Comparison of ENCODE assay signal across 1 fruit fly cellular context in the genomic region with DNA sequence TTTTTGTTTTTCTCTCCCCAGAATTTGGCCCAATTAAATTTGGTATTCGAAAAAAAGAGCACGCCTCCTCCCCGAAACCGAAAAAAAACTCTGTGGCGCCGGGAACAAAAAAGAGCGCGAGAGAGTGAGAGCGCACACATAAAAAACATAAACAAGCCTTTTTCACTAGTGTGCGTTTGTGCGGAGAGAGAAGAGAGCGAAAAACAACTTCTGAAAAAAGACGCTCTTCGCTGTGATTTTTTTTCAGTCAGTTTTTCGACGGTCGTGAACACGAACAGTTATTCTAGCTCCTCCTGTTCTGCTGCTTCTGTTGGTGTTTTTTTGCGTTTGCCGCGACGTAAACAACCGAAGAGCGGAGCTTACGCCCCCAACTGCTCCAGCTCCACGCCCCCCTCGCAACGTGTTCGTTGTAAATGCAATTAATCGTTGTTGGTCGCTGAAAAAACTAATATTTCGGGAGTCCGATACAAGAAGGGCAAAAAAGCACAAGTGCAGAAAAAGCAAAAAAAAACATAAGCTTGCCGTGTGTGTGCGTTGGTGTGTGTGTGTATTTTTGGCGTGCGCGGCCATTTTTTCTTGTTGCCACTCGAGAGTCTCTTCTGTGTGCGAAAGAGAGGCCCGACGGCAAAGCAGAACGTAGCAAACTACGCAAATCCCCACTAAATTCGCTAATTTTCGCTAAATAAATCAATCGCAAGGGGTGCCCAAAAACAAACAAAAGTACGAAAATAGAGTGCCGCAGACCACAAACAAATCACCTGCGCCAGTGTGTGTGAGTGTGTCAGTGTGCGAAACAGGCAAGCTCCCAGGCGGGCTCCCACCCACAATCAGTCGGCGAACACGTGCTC.
TF ChIP-seq lines count a peak whose summit lies in the region.

Gene sqz, plus strand, starts transcription at position 240 of the 848 bp plus-strand sequence.

TF ChIP-seq in whole organism, embryonic, 481 proteins besides CTCF, POLR2A, EP300 and RAD21 (continued from another document and continues in another):
- no peak for TF ChIP-seq CG8388 (GFP tag; optimal IDR thresholded peaks at IDR 0.05; lab: Kevin White, UChicago)
- TF ChIP-seq CG12236 (GFP tag; optimal IDR thresholded peaks at IDR 0.05; lab: Kevin White, UChicago): no peak
- TF ChIP-seq CG3065 (GFP tag; optimal IDR thresholded peaks at IDR 0.05; lab: Kevin White, UChicago): no peak
- TF ChIP-seq nerfin-1 (tag; optimal IDR thresholded peaks at IDR 0.05; lab: Kevin White, UChicago): no peak
- TF ChIP-seq dysf (GFP tag; IDR thresholded peaks at IDR 0.05; lab: Robert Waterston, UW): no peak
- TF ChIP-seq CG10565 (GFP tag; optimal IDR thresholded peaks at IDR 0.05; lab: Kevin White, UChicago): no peak
- no peak for TF ChIP-seq toy (GFP tag; IDR thresholded peaks at IDR 0.05; lab: Robert Waterston, UW)
- TF ChIP-seq Fer3 (tag; optimal IDR thresholded peaks at IDR 0.05; lab: Kevin White, UChicago): no peak
- TF ChIP-seq amos (GFP tag; IDR thresholded peaks at IDR 0.05; lab: Robert Waterston, UW; ENCODE audit: partially characterized antibody): peak; percentile 25; the same call in 1 of the 2 replicates
- peak; percentile 88 for TF ChIP-seq sens (GFP tag; lab: Kevin White, UChicago)
- no peak for TF ChIP-seq danr (GFP tag; IDR thresholded peaks at IDR 0.05; lab: Robert Waterston, UW)
- TF ChIP-seq CG1024 (GFP tag; IDR thresholded peaks at IDR 0.05; lab: Robert Waterston, UW): no peak
- TF ChIP-seq MTF-1 (GFP tag; optimal IDR thresholded peaks at IDR 0.05; lab: Kevin White, UChicago; ENCODE audit: borderline replicate concordance): peak; percentile 29
- no peak for TF ChIP-seq NC2β (GFP tag; optimal IDR thresholded peaks at IDR 0.05; lab: Kevin White, UChicago)
- TF ChIP-seq CG9609 (GFP tag; optimal IDR thresholded peaks at IDR 0.05; lab: Kevin White, UChicago): no peak
- peak; percentile 7 for TF ChIP-seq CG12219 (GFP tag; optimal IDR thresholded peaks at IDR 0.05; lab: Kevin White, UChicago)
- no peak for TF ChIP-seq dan (GFP tag; IDR thresholded peaks at IDR 0.05; lab: Robert Waterston, UW)
- TF ChIP-seq CG34224 (GFP tag; IDR thresholded peaks at IDR 0.05; lab: Robert Waterston, UW; ENCODE audit: partially characterized antibody): peak; percentile 73
- no peak for TF ChIP-seq CoRest (tag; optimal IDR thresholded peaks at IDR 0.05; lab: Kevin White, UChicago)
- TF ChIP-seq bowl (GFP tag; IDR thresholded peaks at IDR 0.05; lab: Robert Waterston, UW): no peak
- TF ChIP-seq gsb (GFP tag; IDR thresholded peaks at IDR 0.05; lab: Robert Waterston, UW): no peak
- TF ChIP-seq CG15479 (GFP tag; optimal IDR thresholded peaks at IDR 0.05; lab: Kevin White, UChicago): no peak
- no peak for TF ChIP-seq CG13624 (GFP tag; optimal IDR thresholded peaks at IDR 0.05; lab: Kevin White, UChicago)
- no peak for TF ChIP-seq D (optimal IDR thresholded peaks at IDR 0.05; lab: Kevin White, UChicago)
- peak; percentile 4 for TF ChIP-seq D (GFP tag; optimal IDR thresholded peaks at IDR 0.05; lab: Kevin White, UChicago)
- TF ChIP-seq CG4617 (GFP tag; optimal IDR thresholded peaks at IDR 0.05; lab: Kevin White, UChicago; ENCODE audit: borderline replicate concordance): no peak
- no peak for TF ChIP-seq pan (optimal IDR thresholded peaks at IDR 0.05; lab: Kevin White, UChicago)
- TF ChIP-seq pan (GFP tag; optimal IDR thresholded peaks at IDR 0.05 in 1 of 2, IDR thresholded peaks at IDR 0.05 in 1 of 2): no peak
- TF ChIP-seq grn (GFP tag; optimal IDR thresholded peaks at IDR 0.05; lab: Kevin White, UChicago): no peak
- no peak for TF ChIP-seq Hey (tag; optimal IDR thresholded peaks at IDR 0.05; lab: Kevin White, UChicago)
- no peak for TF ChIP-seq CG17186 (GFP tag; optimal IDR thresholded peaks at IDR 0.05; lab: Kevin White, UChicago)
- TF ChIP-seq lilli (GFP tag; optimal IDR thresholded peaks at IDR 0.05; lab: Kevin White, UChicago): no peak
- TF ChIP-seq unpg (GFP tag; optimal IDR thresholded peaks at IDR 0.05; lab: Kevin White, UChicago): no peak
- TF ChIP-seq CG14014 (GFP tag; IDR thresholded peaks at IDR 0.05; lab: Robert Waterston, UW): peak; percentile 5; the same call in 1 of the 2 replicates
- TF ChIP-seq fru (optimal IDR thresholded peaks at IDR 0.05; lab: Kevin White, UChicago): no peak
- TF ChIP-seq croc (GFP tag; conservative IDR thresholded peaks at IDR 0.05; lab: Robert Waterston, UW): no peak
- no peak for TF ChIP-seq Bdp1 (GFP tag; optimal IDR thresholded peaks at IDR 0.05; lab: Kevin White, UChicago)
- TF ChIP-seq CG17328 (GFP tag; IDR thresholded peaks at IDR 0.05; lab: Robert Waterston, UW): 0 out of 2 replicates have a peak, but pooled peaks have one; percentile 31
- no peak for TF ChIP-seq pho (GFP tag; optimal IDR thresholded peaks at IDR 0.05; lab: Kevin White, UChicago)
- no peak for TF ChIP-seq shn (GFP tag; optimal IDR thresholded peaks at IDR 0.05; lab: Kevin White, UChicago)
- TF ChIP-seq ci (GFP tag; IDR thresholded peaks at IDR 0.05; lab: Robert Waterston, UW): peak; percentile 84
- no peak for TF ChIP-seq Elba2 (GFP tag; optimal IDR thresholded peaks at IDR 0.05; lab: Kevin White, UChicago)
- TF ChIP-seq maf-S (GFP tag; optimal IDR thresholded peaks at IDR 0.05; lab: Kevin White, UChicago): no peak
- TF ChIP-seq Blimp-1 (GFP tag; optimal IDR thresholded peaks at IDR 0.05; lab: Kevin White, UChicago): no peak
- TF ChIP-seq peb (GFP tag; IDR thresholded peaks at IDR 0.05; lab: Robert Waterston, UW): no peak
- 0 out of 3 replicates have a peak, but pooled peaks have one; percentile 21 for TF ChIP-seq CG2199 (GFP tag; IDR thresholded peaks at IDR 0.05; lab: Robert Waterston, UW)
- no peak for TF ChIP-seq ap (GFP tag; IDR thresholded peaks at IDR 0.05; lab: Robert Waterston, UW)
- TF ChIP-seq CG6791 (GFP tag; IDR thresholded peaks at IDR 0.05; lab: Robert Waterston, UW; ENCODE audit: partially characterized antibody): no peak
- TF ChIP-seq Atf6 (GFP tag; IDR thresholded peaks at IDR 0.05; lab: Robert Waterston, UW): peak; percentile 65
- no peak for TF ChIP-seq ac (GFP tag; optimal IDR thresholded peaks at IDR 0.05; lab: Kevin White, UChicago)
- no peak for TF ChIP-seq CG11504 (tag; optimal IDR thresholded peaks at IDR 0.05; lab: Kevin White, UChicago)
- TF ChIP-seq cwo (GFP tag; optimal IDR thresholded peaks at IDR 0.05; lab: Kevin White, UChicago): no peak
- no peak for TF ChIP-seq fu2 (GFP tag; optimal IDR thresholded peaks at IDR 0.05; lab: Kevin White, UChicago)
- no peak for TF ChIP-seq h (optimal IDR thresholded peaks at IDR 0.05; lab: Kevin White, UChicago)
- no peak for TF ChIP-seq br (optimal IDR thresholded peaks at IDR 0.05; lab: Kevin White, UChicago)
- peak; percentile 69 for TF ChIP-seq lbe (GFP tag; optimal IDR thresholded peaks at IDR 0.05; lab: Kevin White, UChicago)
- 0 out of 2 replicates have a peak, but pooled peaks have one; percentile 24 for TF ChIP-seq slbo (GFP tag; IDR thresholded peaks at IDR 0.05; lab: Robert Waterston, UW)
- no peak for TF ChIP-seq Six4 (GFP tag; optimal IDR thresholded peaks at IDR 0.05; lab: Kevin White, UChicago)
- no peak for TF ChIP-seq Rfx (GFP tag; IDR thresholded peaks at IDR 0.05; lab: Robert Waterston, UW)
- no peak for TF ChIP-seq Usf (GFP tag; optimal IDR thresholded peaks at IDR 0.05; lab: Kevin White, UChicago)
- peak; percentile 50 for TF ChIP-seq BtbVII (GFP tag; optimal IDR thresholded peaks at IDR 0.05; lab: Kevin White, UChicago)
- TF ChIP-seq CG17829 (tag; optimal IDR thresholded peaks at IDR 0.05; lab: Kevin White, UChicago): no peak
- TF ChIP-seq dmrt99B (tag; optimal IDR thresholded peaks at IDR 0.05; lab: Kevin White, UChicago): no peak
- TF ChIP-seq CG6654 (GFP tag; optimal IDR thresholded peaks at IDR 0.05; lab: Kevin White, UChicago): no peak
- no peak for TF ChIP-seq cato (GFP tag; optimal IDR thresholded peaks at IDR 0.05; lab: Kevin White, UChicago; ENCODE audit: borderline replicate concordance)
- TF ChIP-seq CG18619 (GFP tag; optimal IDR thresholded peaks at IDR 0.05; lab: Kevin White, UChicago): no peak
- no peak for TF ChIP-seq gfzf (GFP tag; optimal IDR thresholded peaks at IDR 0.05; lab: Kevin White, UChicago)
- TF ChIP-seq CG32767 (GFP tag; IDR thresholded peaks at IDR 0.05; lab: Robert Waterston, UW): peak; percentile 60; the same call in 1 of the 2 replicates
- no peak for TF ChIP-seq NC2α (GFP tag; optimal IDR thresholded peaks at IDR 0.05; lab: Kevin White, UChicago)
- TF ChIP-seq NfI (GFP tag; optimal IDR thresholded peaks at IDR 0.05; lab: Kevin White, UChicago): no peak
- no peak for TF ChIP-seq CG15073 (GFP tag; optimal IDR thresholded peaks at IDR 0.05; lab: Kevin White, UChicago)
- no peak for TF ChIP-seq Doc2 (GFP tag; IDR thresholded peaks at IDR 0.05; lab: Robert Waterston, UW)
- no peak for TF ChIP-seq ttk (GFP tag; IDR thresholded peaks at IDR 0.05; lab: Robert Waterston, UW)
- peak; percentile 8; the same call in 1 of the 3 replicates for TF ChIP-seq otp (GFP tag; IDR thresholded peaks at IDR 0.05; lab: Robert Waterston, UW)
- TF ChIP-seq CG18764 (GFP tag; optimal IDR thresholded peaks at IDR 0.05; lab: Kevin White, UChicago): no peak
- peak; percentile 11 for TF ChIP-seq oc (tag; optimal IDR thresholded peaks at IDR 0.05; lab: Kevin White, UChicago)
- peak; percentile 21 for TF ChIP-seq trem (tag; optimal IDR thresholded peaks at IDR 0.05; lab: Kevin White, UChicago)
- peak; percentile 35; the same call in 1 of the 3 replicates for TF ChIP-seq Dbx (GFP tag; IDR thresholded peaks at IDR 0.05; lab: Robert Waterston, UW)
- TF ChIP-seq PHDP (tag; optimal IDR thresholded peaks at IDR 0.05; lab: Kevin White, UChicago): peak; percentile 18
- TF ChIP-seq gce (GFP tag; IDR thresholded peaks at IDR 0.05; lab: Robert Waterston, UW): 0 out of 3 replicates have a peak, but pooled peaks have one; percentile 23
- TF ChIP-seq CG10267 (tag; optimal IDR thresholded peaks at IDR 0.05; lab: Kevin White, UChicago): no peak
- TF ChIP-seq dmrt11E (tag; optimal IDR thresholded peaks at IDR 0.05; lab: Kevin White, UChicago): no peak
- peak; percentile 33 for TF ChIP-seq Asciz (GFP tag; optimal IDR thresholded peaks at IDR 0.05; lab: Kevin White, UChicago)
- peak; percentile 100 for TF ChIP-seq sqz (GFP tag; optimal IDR thresholded peaks at IDR 0.05; lab: Kevin White, UChicago)
- TF ChIP-seq MBD-R2 (GFP tag; IDR thresholded peaks at IDR 0.05; lab: Robert Waterston, UW): no peak
- no peak for TF ChIP-seq CG8944 (GFP tag; optimal IDR thresholded peaks at IDR 0.05; lab: Kevin White, UChicago)
- TF ChIP-seq CG17612 (GFP tag; IDR thresholded peaks at IDR 0.05; lab: Robert Waterston, UW): no peak
- no peak for TF ChIP-seq Mes4 (GFP tag; optimal IDR thresholded peaks at IDR 0.05; lab: Kevin White, UChicago)
- TF ChIP-seq Atf3 (GFP tag; optimal IDR thresholded peaks at IDR 0.05; lab: Kevin White, UChicago): no peak
- TF ChIP-seq CG4424 (GFP tag; optimal IDR thresholded peaks at IDR 0.05; lab: Kevin White, UChicago): no peak
- TF ChIP-seq Max (GFP tag; optimal IDR thresholded peaks at IDR 0.05; lab: Kevin White, UChicago): no peak
- no peak for TF ChIP-seq chif (GFP tag; optimal IDR thresholded peaks at IDR 0.05; lab: Kevin White, UChicago)
- TF ChIP-seq Dll (GFP tag; IDR thresholded peaks at IDR 0.05; lab: Robert Waterston, UW; ENCODE audit: partially characterized antibody): peak; percentile 68
- no peak for TF ChIP-seq Hmx (GFP tag; optimal IDR thresholded peaks at IDR 0.05; lab: Kevin White, UChicago)
- TF ChIP-seq CG34376 (GFP tag; optimal IDR thresholded peaks at IDR 0.05; lab: Kevin White, UChicago): peak; percentile 26
- TF ChIP-seq CG16813 (GFP tag; IDR thresholded peaks at IDR 0.05; lab: Robert Waterston, UW; ENCODE audit: partially characterized antibody): no peak
- TF ChIP-seq CG17385 (GFP tag; optimal IDR thresholded peaks at IDR 0.05; lab: Kevin White, UChicago): peak; percentile 49
- peak; percentile 37 for TF ChIP-seq lab (GFP tag; optimal IDR thresholded peaks at IDR 0.05; lab: Kevin White, UChicago)
- TF ChIP-seq sob (GFP tag; IDR thresholded peaks at IDR 0.05; lab: Robert Waterston, UW): peak; percentile 43; the same call in 1 of the 2 replicates
- no peak for TF ChIP-seq CG12391 (tag; optimal IDR thresholded peaks at IDR 0.05; lab: Kevin White, UChicago)
- TF ChIP-seq tna (GFP tag; IDR thresholded peaks at IDR 0.05; lab: Robert Waterston, UW; ENCODE audit: partially characterized antibody): no peak
- no peak for TF ChIP-seq sens-2 (GFP tag; IDR thresholded peaks at IDR 0.05; lab: Robert Waterston, UW)
- TF ChIP-seq CG18011 (GFP tag; optimal IDR thresholded peaks at IDR 0.05; lab: Kevin White, UChicago): no peak
- no peak for TF ChIP-seq CG12744 (GFP tag; optimal IDR thresholded peaks at IDR 0.05; lab: Kevin White, UChicago)
- peak; percentile 45 for TF ChIP-seq vvl (GFP tag; IDR thresholded peaks at IDR 0.05; lab: Robert Waterston, UW)
- TF ChIP-seq CG13894 (tag; optimal IDR thresholded peaks at IDR 0.05; lab: Kevin White, UChicago): peak; percentile 17
- TF ChIP-seq B-H2 (GFP tag; optimal IDR thresholded peaks at IDR 0.05; lab: Kevin White, UChicago): no peak
- no peak for TF ChIP-seq Ada2b (GFP tag; IDR thresholded peaks at IDR 0.05; lab: Robert Waterston, UW)
- TF ChIP-seq CG3163 (GFP tag; optimal IDR thresholded peaks at IDR 0.05; lab: Kevin White, UChicago): peak; percentile 96
- no peak for TF ChIP-seq CG14860 (GFP tag; IDR thresholded peaks at IDR 0.05; lab: Robert Waterston, UW; ENCODE audit: partially characterized antibody)
- TF ChIP-seq CG6813 (GFP tag; optimal IDR thresholded peaks at IDR 0.05; lab: Kevin White, UChicago): peak; percentile 39
- no peak for TF ChIP-seq NK7.1 (GFP tag; optimal IDR thresholded peaks at IDR 0.05; lab: Kevin White, UChicago)
- no peak for TF ChIP-seq luna (GFP tag; optimal IDR thresholded peaks at IDR 0.05; lab: Kevin White, UChicago)
- TF ChIP-seq Bteb2 (GFP tag; optimal IDR thresholded peaks at IDR 0.05; lab: Kevin White, UChicago): no peak
- TF ChIP-seq CG31224 (GFP tag; IDR thresholded peaks at IDR 0.05; lab: Robert Waterston, UW): no peak
- TF ChIP-seq Hr78 (GFP tag; optimal IDR thresholded peaks at IDR 0.05; lab: Kevin White, UChicago): no peak
- no peak for TF ChIP-seq CG7271 (tag; optimal IDR thresholded peaks at IDR 0.05; lab: Kevin White, UChicago)
- peak; percentile 38; the same call in 2 of the 3 replicates for TF ChIP-seq Opbp (GFP tag; IDR thresholded peaks at IDR 0.05; lab: Robert Waterston, UW; ENCODE audit: partially characterized antibody)
- peak; percentile 15 for TF ChIP-seq CG4707 (GFP tag; optimal IDR thresholded peaks at IDR 0.05; lab: Kevin White, UChicago)
- TF ChIP-seq CG14667 (GFP tag; IDR thresholded peaks at IDR 0.05; lab: Robert Waterston, UW): no peak
- peak; percentile 27 for TF ChIP-seq CG1832 (GFP tag; optimal IDR thresholded peaks at IDR 0.05; lab: Kevin White, UChicago)
- TF ChIP-seq CG8924 (tag; optimal IDR thresholded peaks at IDR 0.05; lab: Kevin White, UChicago): peak; percentile 45
- TF ChIP-seq Jarid2 (GFP tag; optimal IDR thresholded peaks at IDR 0.05; lab: Kevin White, UChicago): peak; percentile 95
